Worm (Caenorhabditis elegans): ENCODE data around the gene DH11.2.

The DH11.2 gene

ce11 chrII:8012071-8013031, at the start of gene DH11.2:
TSS of gene DH11.2 (plus strand) at chrII:8012816.
- peak; percentile 42 for TF ChIP-seq nhr-80 (tag; optimal IDR thresholded peaks at IDR 0.05)
- no peak for TF ChIP-seq K11D2.4 (GFP tag; IDR thresholded peaks at IDR 0.05)
- TF ChIP-seq F49E8.2 (tag; optimal IDR thresholded peaks at IDR 0.05; ENCODE audit: insufficient read depth): no peak
- no peak for TF ChIP-seq mes-4 (tag; optimal IDR thresholded peaks at IDR 0.05)
- TF ChIP-seq cebp-1 (GFP tag; IDR thresholded peaks at IDR 0.05): no peak
- no peak for TF ChIP-seq cebp-1 (tag; optimal IDR thresholded peaks at IDR 0.05)
- TF ChIP-seq lin-40 (tag; optimal IDR thresholded peaks at IDR 0.05): no peak
- TF ChIP-seq aptf-2 (GFP tag; conservative IDR thresholded peaks at IDR 0.05): no peak
- no peak for TF ChIP-seq B0261.1 (tag; optimal IDR thresholded peaks at IDR 0.05)
- no peak for TF ChIP-seq hrde-1 (tag; optimal IDR thresholded peaks at IDR 0.05; ENCODE audit: borderline replicate concordance)
- no peak for TF ChIP-seq F10E7.11 (tag; optimal IDR thresholded peaks at IDR 0.05)
- no peak for TF ChIP-seq bed-1 (GFP tag; IDR thresholded peaks at IDR 0.05)
- no peak for TF ChIP-seq T07F8.4 (tag; optimal IDR thresholded peaks at IDR 0.05)
- no peak for TF ChIP-seq atf-7 (tag; optimal IDR thresholded peaks at IDR 0.05)
- no peak for TF ChIP-seq attf-5 (GFP tag; optimal IDR thresholded peaks at IDR 0.05)
- peak; percentile 15 for TF ChIP-seq tlf-1 (GFP tag; optimal IDR thresholded peaks at IDR 0.05)
- TF ChIP-seq ama-1 (optimal IDR thresholded peaks at IDR 0.05): peak; percentile 84
- TF ChIP-seq ama-1 (GFP tag; optimal IDR thresholded peaks at IDR 0.05): no peak
- TF ChIP-seq sdz-38 (tag; optimal IDR thresholded peaks at IDR 0.05): no peak

DNA sequence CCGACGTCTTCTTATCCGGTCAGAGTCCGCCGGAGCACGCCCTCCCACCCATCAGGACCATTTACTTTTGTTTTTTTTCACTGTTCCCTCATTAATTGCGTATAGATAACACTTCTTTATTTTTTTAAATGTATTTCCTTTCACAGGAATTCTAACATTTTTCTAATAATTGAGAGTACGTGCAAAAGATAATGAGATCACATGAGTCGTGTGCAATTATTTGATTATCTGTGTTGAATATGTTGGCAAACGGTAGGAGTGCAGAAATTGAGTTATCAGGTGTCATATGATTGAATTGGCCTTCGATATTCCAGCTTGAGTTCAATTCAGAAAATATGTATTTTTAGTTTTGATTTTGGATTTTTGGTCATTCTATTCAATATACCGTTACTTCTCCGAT, 44.2 kb upstream of the DH11.2 start:
- no peak for TF ChIP-seq madf-10 (tag; optimal IDR thresholded peaks at IDR 0.05)
- TF ChIP-seq rpc-1 (optimal IDR thresholded peaks at IDR 0.05): no peak
- no peak for TF ChIP-seq rpc-1 (tag; optimal IDR thresholded peaks at IDR 0.05)
- no peak for TF ChIP-seq F49E8.2 (tag; optimal IDR thresholded peaks at IDR 0.05; ENCODE audit: insufficient read depth)
- no peak for TF ChIP-seq efl-1 (GFP tag; optimal IDR thresholded peaks at IDR 0.05)
- TF ChIP-seq ama-1 (optimal IDR thresholded peaks at IDR 0.05): no peak
- no peak for TF ChIP-seq ama-1 (GFP tag; optimal IDR thresholded peaks at IDR 0.05)
- no peak for TF ChIP-seq F37B4.10 (GFP tag; IDR thresholded peaks at IDR 0.05)
- no peak for TF ChIP-seq atf-7 (tag; optimal IDR thresholded peaks at IDR 0.05)
- TF ChIP-seq F55B11.4 (tag; optimal IDR thresholded peaks at IDR 0.05; ENCODE audit: borderline replicate concordance, insufficient read depth): no peak
- TF ChIP-seq Y79H2A.3 (GFP tag; conservative IDR thresholded peaks at IDR 0.05): no peak
- no peak for TF ChIP-seq ztf-25 (GFP tag; IDR thresholded peaks at IDR 0.05)
- TF ChIP-seq ztf-6 (GFP tag; IDR thresholded peaks at IDR 0.05): no peak
- no peak for TF ChIP-seq him-1 (tag; optimal IDR thresholded peaks at IDR 0.05)
- TF ChIP-seq B0035.1 (tag; optimal IDR thresholded peaks at IDR 0.05): no peak
- TF ChIP-seq mes-4 (tag; optimal IDR thresholded peaks at IDR 0.05): no peak
- TF ChIP-seq ceh-40 (GFP tag; IDR thresholded peaks at IDR 0.05): no peak
- no peak for TF ChIP-seq tbx-9 (tag; optimal IDR thresholded peaks at IDR 0.05; ENCODE audit: borderline replicate concordance)
- TF ChIP-seq hlh-26 (GFP tag; conservative IDR thresholded peaks at IDR 0.05): no peak
- no peak for TF ChIP-seq nhr-80 (tag; optimal IDR thresholded peaks at IDR 0.05)
- no peak for TF ChIP-seq sea-2 (GFP tag; IDR thresholded peaks at IDR 0.05)
- no peak for TF ChIP-seq ekl-4 (GFP tag; IDR thresholded peaks at IDR 0.05)

- TF ChIP-seq dpff-1 (tag; optimal IDR thresholded peaks at IDR 0.05): no peak
- no peak for TF ChIP-seq F52B5.7 (tag; optimal IDR thresholded peaks at IDR 0.05)
- TF ChIP-seq F55B11.4 (tag; optimal IDR thresholded peaks at IDR 0.05; ENCODE audit: borderline replicate concordance, insufficient read depth): no peak
- TF ChIP-seq hmg-20 (GFP tag; IDR thresholded peaks at IDR 0.05): no peak
- TF ChIP-seq T26A5.8 (tag; optimal IDR thresholded peaks at IDR 0.05): no peak
These were observed 38.3 kb upstream of the DH11.2 start for ce11 chrII:7974189-7974823.
